Worm (Caenorhabditis elegans) whole organism, L3 larva: ENCODE measurements around the gene Y53C12A.11.

ENCODE experiments used
- ceh-16 ChIP-seq: sonication (generic microtip); optimal IDR thresholded peaks from 2 replicates; lab custom pipeline; 2017; ENCODE audit warnings: missing biosample characterization, missing genetic modification characterization
- lin-39 ChIP-seq: fragments of 150-350 bp; optimal IDR thresholded peaks from 2 replicates; lab custom pipeline; 2018; ENCODE audit warnings: missing biosample characterization, missing genetic modification reagents, missing genetic modification characterization
- mdl-1 ChIP-seq: fragments of 150-350 bp; optimal IDR thresholded peaks from 2 replicates; lab custom pipeline; 2014; ENCODE audit warnings: missing biosample characterization, missing genetic modification characterization
- nhr-11 ChIP-seq: fragments of 150-350 bp; optimal IDR thresholded peaks from 2 replicates; lab custom pipeline; 2014; ENCODE audit warnings: missing biosample characterization, missing genetic modification characterization
- skn-1 ChIP-seq: fragments of 150-350 bp; optimal IDR thresholded peaks from 2 replicates; lab custom pipeline; 2014; ENCODE audit warnings: missing biosample characterization, missing genetic modification characterization

DNA sequence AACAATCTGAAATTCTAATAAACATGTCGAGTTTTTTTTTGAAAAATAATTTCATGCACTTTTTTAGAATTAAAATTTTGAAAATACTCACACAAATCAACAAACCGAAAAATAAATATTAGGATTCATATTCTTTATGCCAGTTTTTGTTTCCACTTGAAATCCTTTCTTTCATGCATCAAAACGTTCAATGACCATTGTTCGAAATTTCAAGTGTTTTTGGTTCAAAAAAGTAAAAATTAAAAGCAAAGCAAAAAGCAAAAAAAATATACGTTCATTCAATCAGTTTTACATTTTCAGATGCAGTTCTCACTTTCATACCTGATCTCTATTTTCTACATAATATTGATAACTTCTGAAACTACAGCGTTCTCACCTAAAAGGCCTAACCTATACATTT lies 35.2 kb upstream of the Y53C12A.11 start, which contains the start of gene ZK1321.1:
- TF ChIP-seq lin-39 (tag; lab: Kevin White, UChicago), result no peak
- no peak for TF ChIP-seq ceh-16 (tag; lab: Kevin White, UChicago)
- no peak for TF ChIP-seq mdl-1
- no peak for TF ChIP-seq skn-1
- no peak for TF ChIP-seq nhr-11 (tag; lab: Kevin White, UChicago)
